Fruit fly (Drosophila melanogaster) whole organism, embryonic: ENCODE data around the gene CG18262.

ENCODE experiments used
- ATbp ChIP-seq: fragments of 200-800 bp; sonication (Bioruptor generic); optimal IDR thresholded peaks from 2 replicates; lab custom pipeline; 2017; ENCODE audit warnings: missing biosample characterization, mild to moderate bottlenecking, missing genetic modification characterization, missing genetic modification reagents
- Adf1 ChIP-seq: fragments of 200-800 bp; sonication (Bioruptor generic); IDR thresholded peaks from 2 replicates; pipeline ENCODE4 v1.3.6; 2022; ENCODE audit warnings: missing biosample characterization, missing genetic modification characterization
- B-H1 ChIP-seq: fragments of 200-800 bp; sonication (Bioruptor generic); IDR thresholded peaks from 3 replicates; pipeline ENCODE4 v1.3.6; 2022; ENCODE audit warnings: missing biosample characterization, missing genetic modification characterization
- BEAF-32 ChIP-seq: fragments of 200-800 bp; sonication (Bioruptor generic); optimal IDR thresholded peaks from 3 replicates; lab custom pipeline; 2017; ENCODE audit warnings: missing biosample characterization, missing genetic modification characterization, mild to moderate bottlenecking, moderate library complexity, missing genetic modification reagents
- CG10366 ChIP-seq: fragments of 200-800 bp; sonication (Bioruptor generic); IDR thresholded peaks from 2 replicates; pipeline ENCODE4 v1.3.6; 2022; ENCODE audit warnings: missing biosample characterization, missing genetic modification characterization
- CG12769 ChIP-seq: fragments of 200-800 bp; sonication (Bioruptor generic); optimal IDR thresholded peaks from 2 replicates; lab custom pipeline; 2019; ENCODE audit warnings: missing biosample characterization, mild to moderate bottlenecking, missing genetic modification characterization, moderate library complexity
- CG13123 ChIP-seq: fragments of 200-800 bp; sonication (Bioruptor generic); optimal IDR thresholded peaks from 2 replicates; lab custom pipeline; 2016; ENCODE audit warnings: missing biosample characterization, missing genetic modification characterization
- CG17361 ChIP-seq: fragments of 200-800 bp; sonication (Bioruptor generic); IDR thresholded peaks from 3 replicates; pipeline ENCODE4 v1.3.6; 2022; ENCODE audit warnings: missing biosample characterization, missing genetic modification characterization
- CG1832 ChIP-seq: fragments of 200-800 bp; sonication (Bioruptor generic); optimal IDR thresholded peaks from 2 replicates; lab custom pipeline; 2017; ENCODE audit warnings: missing biosample characterization, mild to moderate bottlenecking, missing genetic modification characterization, inconsistent platforms
- CG33557 ChIP-seq: fragments of 200-800 bp; sonication (Bioruptor generic); optimal IDR thresholded peaks from 2 replicates; lab custom pipeline; 2019; ENCODE audit warnings: missing biosample characterization, mild to moderate bottlenecking, missing genetic modification characterization, moderate library complexity
- CG3407 ChIP-seq: fragments of 200-800 bp; sonication (Bioruptor generic); optimal IDR thresholded peaks from 2 replicates; lab custom pipeline; 2018; ENCODE audit warnings: missing biosample characterization, mild to moderate bottlenecking, missing genetic modification characterization
- CG6175 ChIP-seq: fragments of 200-800 bp; sonication (Bioruptor generic); IDR thresholded peaks from 3 replicates; pipeline ENCODE4 v1.3.6; 2022; ENCODE audit warnings: missing biosample characterization, missing genetic modification characterization
- CG8281 ChIP-seq: fragments of 200-800 bp; sonication (Bioruptor generic); optimal IDR thresholded peaks from 2 replicates; lab custom pipeline; 2018; ENCODE audit warnings: missing biosample characterization, mild to moderate bottlenecking, missing genetic modification characterization, moderate library complexity
- CG8290 ChIP-seq, 3 experiments: fragments of 200-800 bp; sonication (Bioruptor generic); optimal IDR thresholded peaks; 2 replicates each; lab custom pipeline; 2016 to 2019; ENCODE audit warnings: missing biosample characterization in 3 of 3, missing genetic modification characterization in 3 of 3, mild to moderate bottlenecking in 2 of 3, moderate library complexity in 1 of 3
- CG9437 ChIP-seq: fragments of 200-800 bp; sonication (Bioruptor generic); optimal IDR thresholded peaks from 2 replicates; lab custom pipeline; 2018; ENCODE audit warnings: missing biosample characterization, mild to moderate bottlenecking, missing genetic modification characterization
- Chrac-16 ChIP-seq: fragments of 200-800 bp; sonication (Bioruptor generic); optimal IDR thresholded peaks from 3 replicates; lab custom pipeline; 2016; ENCODE audit warnings: missing biosample characterization, missing genetic modification characterization
- Dll ChIP-seq: fragments of 200-800 bp; sonication (Bioruptor generic); IDR thresholded peaks from 4 replicates; pipeline ENCODE4 v1.3.6; 2022; ENCODE audit warnings: missing biosample characterization, missing genetic modification characterization; ENCODE audit not compliant: partially characterized antibody
- Gsc ChIP-seq: fragments of 200-800 bp; sonication (Bioruptor generic); IDR thresholded peaks from 2 replicates; pipeline ENCODE4 v1.3.6; 2022; ENCODE audit warnings: missing biosample characterization, missing genetic modification characterization
- MBD-R2 ChIP-seq: fragments of 200-800 bp; sonication (Bioruptor generic); IDR thresholded peaks from 2 replicates; pipeline ENCODE4 v1.3.6; 2022; ENCODE audit warnings: missing biosample characterization, missing genetic modification characterization
- MESR4 ChIP-seq: fragments of 200-800 bp; sonication (Bioruptor generic); optimal IDR thresholded peaks from 2 replicates; lab custom pipeline; 2018; ENCODE audit warnings: missing biosample characterization, mild to moderate bottlenecking, missing genetic modification characterization, moderate library complexity
- Mes4 ChIP-seq: fragments of 200-800 bp; sonication (Bioruptor generic); optimal IDR thresholded peaks from 2 replicates; lab custom pipeline; 2016; ENCODE audit warnings: missing biosample characterization, missing genetic modification characterization
- Opbp ChIP-seq: fragments of 200-800 bp; sonication (Bioruptor generic); IDR thresholded peaks from 3 replicates; pipeline ENCODE4 v1.3.6; 2022; ENCODE audit warnings: missing biosample characterization, missing genetic modification characterization; ENCODE audit not compliant: partially characterized antibody
- PHDP ChIP-seq: fragments of 200-800 bp; sonication (Bioruptor generic); optimal IDR thresholded peaks from 3 replicates; lab custom pipeline; 2018; ENCODE audit warnings: missing biosample characterization, mild to moderate bottlenecking, missing genetic modification characterization, moderate library complexity
- Pdp1 ChIP-seq, 2 experiments: fragments of 200-800 bp; sonication (Bioruptor generic); optimal IDR thresholded peaks; 3 replicates each; lab custom pipeline; 2016; ENCODE audit warnings: missing biosample characterization in 2 of 2, missing genetic modification characterization in 2 of 2, mild to moderate bottlenecking in 1 of 2, moderate library complexity in 1 of 2
- Ravus ChIP-seq: fragments of 200-800 bp; sonication (Bioruptor generic); IDR thresholded peaks from 2 replicates; pipeline ENCODE4 v1.3.6; 2022; ENCODE audit warnings: missing biosample characterization, missing genetic modification characterization
- Six4 ChIP-seq: fragments of 200-800 bp; sonication (Bioruptor generic); optimal IDR thresholded peaks from 2 replicates; lab custom pipeline; 2016; ENCODE audit warnings: missing biosample characterization, missing genetic modification characterization
- Sry-δ ChIP-seq: fragments of 200-800 bp; sonication (Bioruptor generic); optimal IDR thresholded peaks from 2 replicates; lab custom pipeline; 2016; ENCODE audit warnings: missing biosample characterization, missing genetic modification characterization
- Usf ChIP-seq: fragments of 200-800 bp; sonication (Bioruptor generic); optimal IDR thresholded peaks from 2 replicates; lab custom pipeline; 2017; ENCODE audit warnings: missing genotype, missing biosample characterization, missing genetic modification characterization
- bowl ChIP-seq: fragments of 200-800 bp; sonication (Bioruptor generic); IDR thresholded peaks from 2 replicates; pipeline ENCODE4 v1.3.6; 2022; ENCODE audit warnings: missing biosample characterization, missing genetic modification characterization
- br ChIP-seq: fragments of >200 bp; optimal IDR thresholded peaks from 2 replicates; lab custom pipeline; 2017
- cato ChIP-seq: fragments of 200-800 bp; sonication (Bioruptor generic); optimal IDR thresholded peaks from 2 replicates; lab custom pipeline; 2016; ENCODE audit warnings: missing biosample characterization, missing genetic modification characterization, borderline replicate concordance
- croc ChIP-seq: fragments of 200-800 bp; sonication (Bioruptor generic); conservative IDR thresholded peaks from 3 replicates; pipeline ENCODE4 v1.3.6; 2022; ENCODE audit warnings: missing biosample characterization, missing genetic modification characterization
- dan ChIP-seq: fragments of 200-800 bp; sonication (Bioruptor generic); IDR thresholded peaks from 2 replicates; pipeline ENCODE4 v1.3.6; 2022; ENCODE audit warnings: missing biosample characterization, missing genetic modification characterization
- dysf ChIP-seq: fragments of 200-800 bp; sonication (Bioruptor generic); IDR thresholded peaks from 3 replicates; pipeline ENCODE4 v1.3.6; 2022; ENCODE audit warnings: missing biosample characterization, missing genetic modification characterization
- emc ChIP-seq: fragments of 200-800 bp; sonication (Bioruptor generic); optimal IDR thresholded peaks from 2 replicates; lab custom pipeline; 2016; ENCODE audit warnings: missing biosample characterization, missing genetic modification characterization
- fd64A ChIP-seq: fragments of 200-800 bp; sonication (Bioruptor generic); optimal IDR thresholded peaks from 3 replicates; lab custom pipeline; 2018; ENCODE audit warnings: missing biosample characterization, mild to moderate bottlenecking, missing genetic modification characterization
- fru ChIP-seq: fragments of >200 bp; optimal IDR thresholded peaks from 2 replicates; lab custom pipeline; 2017
- gem ChIP-seq: fragments of 200-800 bp; sonication (Bioruptor generic); optimal IDR thresholded peaks from 2 replicates; lab custom pipeline; 2019; ENCODE audit warnings: missing biosample characterization, mild to moderate bottlenecking, missing genetic modification characterization, moderate library complexity
- grn ChIP-seq: fragments of 200-800 bp; sonication (Bioruptor generic); optimal IDR thresholded peaks from 3 replicates; lab custom pipeline; 2017; ENCODE audit warnings: missing biosample characterization, missing genetic modification characterization
- gsb-n ChIP-seq: fragments of 200-800 bp; sonication (Bioruptor generic); optimal IDR thresholded peaks from 3 replicates; lab custom pipeline; 2018; ENCODE audit warnings: missing biosample characterization, mild to moderate bottlenecking, missing genetic modification characterization
- luna ChIP-seq: fragments of 200-800 bp; sonication (Bioruptor generic); optimal IDR thresholded peaks from 2 replicates; lab custom pipeline; 2016; ENCODE audit warnings: missing biosample characterization, missing genetic modification characterization
- otp ChIP-seq: fragments of 200-800 bp; sonication (Bioruptor generic); IDR thresholded peaks from 3 replicates; pipeline ENCODE4, ENCODE4 v1.3.6; 2022; ENCODE audit warnings: missing biosample characterization, missing genetic modification characterization
- pita ChIP-seq: fragments of 200-800 bp; sonication (Bioruptor generic); optimal IDR thresholded peaks from 2 replicates; lab custom pipeline; 2017; ENCODE audit warnings: missing biosample characterization, mild to moderate bottlenecking, missing genetic modification characterization
- ro ChIP-seq: fragments of 200-800 bp; sonication (Bioruptor generic); IDR thresholded peaks from 2 replicates; pipeline ENCODE4 v1.3.6; 2022; ENCODE audit warnings: missing biosample characterization, missing genetic modification characterization
- sd ChIP-seq: fragments of 200-800 bp; sonication (Bioruptor generic); optimal IDR thresholded peaks from 3 replicates; lab custom pipeline; 2018; ENCODE audit warnings: missing biosample characterization, mild to moderate bottlenecking, missing genetic modification characterization, moderate library complexity
- sug ChIP-seq: fragments of 200-800 bp; optimal IDR thresholded peaks from 2 replicates; lab custom pipeline; 2019; ENCODE audit warnings: missing biosample characterization, mild to moderate bottlenecking, missing genetic modification characterization, moderate library complexity
- tgo ChIP-seq: fragments of 200-800 bp; sonication (Bioruptor generic); IDR thresholded peaks from 3 replicates; pipeline ENCODE4 v1.3.6; 2022; ENCODE audit warnings: missing biosample characterization, missing genetic modification characterization
- wor ChIP-seq: fragments of 200-800 bp; sonication (Bioruptor generic); IDR thresholded peaks from 2 replicates; pipeline ENCODE4 v1.3.6; 2022; ENCODE audit warnings: missing biosample characterization, missing genetic modification characterization
- zen2 ChIP-seq: fragments of 200-800 bp; sonication (Bioruptor generic); IDR thresholded peaks from 3 replicates; pipeline ENCODE4 v1.3.6; 2022; ENCODE audit warnings: missing biosample characterization, missing genetic modification characterization; ENCODE audit not compliant: partially characterized antibody
- zfh1 ChIP-seq: fragments of 200-800 bp; sonication (Bioruptor generic); IDR thresholded peaks from 3 replicates; pipeline ENCODE4 v1.3.6; 2022; ENCODE audit warnings: missing biosample characterization, missing genetic modification characterization

Gene CG18262

dm6 chrX:8196598-8197228 is 44.0 kb downstream of the CG18262 start (continued):
- TF ChIP-seq BEAF-32 (no peak), otp (peak; percentile 67; the same call in 2 of the 3 replicates), fd64A (no peak), cato (GFP tag; lab: Kevin White, UChicago) (no peak), sd (peak; percentile 38), Usf (no peak), PHDP (tag; lab: Kevin White, UChicago) (peak; percentile 30), B-H1 (GFP tag; lab: Robert Waterston, UW) (peak; percentile 31; the same call in 1 of the 3 replicates), Dll (no peak), Gsc (GFP tag; lab: Robert Waterston, UW) (0 out of 2 replicates have a peak, but pooled peaks have one; percentile 15), Sry-δ (no peak), Six4 (GFP tag; lab: Kevin White, UChicago) (no peak), MESR4 (GFP tag; lab: Kevin White, UChicago) (no peak), zfh1 (GFP tag; lab: Robert Waterston, UW) (peak; percentile 58; the same call in 1 of the 3 replicates), wor (GFP tag; lab: Robert Waterston, UW) (peak; percentile 39; the same call in 1 of the 2 replicates), bowl (GFP tag; lab: Robert Waterston, UW) (no peak), CG6175 (GFP tag; lab: Robert Waterston, UW) (no peak), CG3407 (GFP tag; lab: Kevin White, UChicago) (peak; percentile 20), luna (GFP tag; lab: Kevin White, UChicago) (no peak), zen2 (GFP tag; lab: Robert Waterston, UW) (no peak), CG12769 (tag; lab: Kevin White, UChicago) (peak; percentile 59), br (lab: Kevin White, UChicago) (no peak), ATbp (GFP tag; lab: Kevin White, UChicago) (peak; percentile 50), CG13123 (GFP tag; lab: Kevin White, UChicago) (no peak), gsb-n (tag; lab: Kevin White, UChicago) (no peak), ro (GFP tag; lab: Robert Waterston, UW) (no peak), dan (GFP tag; lab: Robert Waterston, UW) (no peak), CG8281 (no peak), CG33557 (GFP tag; lab: Kevin White, UChicago) (no peak), CG10366 (GFP tag; lab: Robert Waterston, UW) (peak; percentile 66), Chrac-16 (no peak), Ravus (GFP tag; lab: Robert Waterston, UW) (no peak), grn (GFP tag; lab: Kevin White, UChicago) (no peak), sug (tag; lab: Kevin White, UChicago) (no peak), CG9437 (GFP tag; lab: Kevin White, UChicago) (no peak), gem (tag; lab: Kevin White, UChicago) (peak; percentile 56), pita (GFP tag; lab: Kevin White, UChicago) (no peak), Mes4 (no peak), CG17361 (GFP tag; lab: Robert Waterston, UW) (no peak), Opbp (GFP tag; lab: Robert Waterston, UW) (no peak), emc (GFP tag; lab: Kevin White, UChicago) (no peak), Adf1 (GFP tag; lab: Robert Waterston, UW) (peak; percentile 12; the same call in 1 of the 2 replicates), Pdp1 (GFP tag; optimal IDR thresholded peaks at IDR 0.05; lab: Kevin White, UChicago) (peak; percentile 25 to 38), dysf (peak; percentile 74), CG1832 (peak; percentile 37), MBD-R2 (GFP tag; lab: Robert Waterston, UW) (no peak), fru (lab: Kevin White, UChicago) (no peak), tgo (GFP tag; lab: Robert Waterston, UW) (peak; percentile 52; the same call in 2 of the 3 replicates), CG8290 (GFP tag; optimal IDR thresholded peaks at IDR 0.05; lab: Kevin White, UChicago) (no peak), CG8290 (tag; optimal IDR thresholded peaks at IDR 0.05; lab: Kevin White, UChicago) (peak in 1 of 2 experiments; percentile 73), croc (GFP tag; lab: Robert Waterston, UW) (peak; percentile 34; the same call in 2 of the 3 replicates)
